Fruit fly (Drosophila melanogaster) whole organism, prepupa: ENCODE measurements around the gene Yp3.

ENCODE experiments used
- CG10631 ChIP-seq: fragments of 200-800 bp; sonication (Bioruptor generic); optimal IDR thresholded peaks from 2 replicates; lab custom pipeline; 2016; ENCODE audit warnings: missing biosample characterization, missing genetic modification characterization
- CG10669 ChIP-seq: fragments of 200-800 bp; sonication (Bioruptor generic); optimal IDR thresholded peaks from 3 replicates; lab custom pipeline; 2018; ENCODE audit warnings: missing biosample characterization, mild to moderate bottlenecking, missing genetic modification characterization, moderate library complexity
- CG11294 ChIP-seq: fragments of 200-800 bp; sonication (Bioruptor generic); IDR thresholded peaks from 2 replicates; pipeline ENCODE4 v1.3.6; 2022; ENCODE audit warnings: missing biosample characterization, missing genetic modification characterization
- CG11902 ChIP-seq: fragments of 200-800 bp; sonication (Bioruptor generic); optimal IDR thresholded peaks from 3 replicates; lab custom pipeline; 2016; ENCODE audit warnings: missing biosample characterization, missing genetic modification characterization
- CG15336 ChIP-seq: fragments of 200-800 bp; sonication (Bioruptor generic); IDR thresholded peaks from 2 replicates; pipeline ENCODE4 v1.3.6; 2022; ENCODE audit warnings: missing biosample characterization, missing genetic modification characterization
- CG1621 ChIP-seq: fragments of 200-800 bp; sonication (Bioruptor generic); optimal IDR thresholded peaks from 3 replicates; lab custom pipeline; 2018; ENCODE audit warnings: missing biosample characterization, mild to moderate bottlenecking, missing genetic modification characterization
- CG3032 ChIP-seq: fragments of 200-800 bp; optimal IDR thresholded peaks from 2 replicates; lab custom pipeline; 2019; ENCODE audit warnings: missing biosample characterization, mild to moderate bottlenecking, missing genetic modification characterization, moderate library complexity
- CG31627 ChIP-seq: fragments of 200-800 bp; sonication (Bioruptor generic); optimal IDR thresholded peaks from 3 replicates; lab custom pipeline; 2016; ENCODE audit warnings: missing biosample characterization, missing genetic modification characterization
- CG34406 ChIP-seq: fragments of 200-800 bp; sonication (Bioruptor generic); optimal IDR thresholded peaks from 3 replicates; lab custom pipeline; 2016; ENCODE audit warnings: missing biosample characterization, missing genetic modification characterization
- CG3919 ChIP-seq: fragments of 200-800 bp; sonication (Bioruptor generic); optimal IDR thresholded peaks from 3 replicates; lab custom pipeline; 2016; ENCODE audit warnings: missing biosample characterization, missing genetic modification characterization
- CG4318 ChIP-seq: fragments of 200-800 bp; sonication (Bioruptor generic); optimal IDR thresholded peaks from 3 replicates; lab custom pipeline; 2017; ENCODE audit warnings: missing biosample characterization, mild to moderate bottlenecking, missing genetic modification characterization
- CG6163 ChIP-seq: fragments of 200-800 bp; sonication (Bioruptor generic); IDR thresholded peaks from 3 replicates; pipeline ENCODE4 v1.3.6; 2022; ENCODE audit warnings: missing biosample characterization, missing genetic modification characterization
- CG6276 ChIP-seq: fragments of 200-800 bp; sonication (Bioruptor generic); optimal IDR thresholded peaks from 2 replicates; lab custom pipeline; 2017; ENCODE audit warnings: missing biosample characterization, mild to moderate bottlenecking, missing genetic modification characterization
- CG6792 ChIP-seq: fragments of 200-800 bp; sonication (Bioruptor generic); optimal IDR thresholded peaks from 3 replicates; lab custom pipeline; 2016; ENCODE audit warnings: missing biosample characterization, missing genetic modification characterization
- CG6808 ChIP-seq: fragments of 200-800 bp; sonication (Bioruptor generic); optimal IDR thresholded peaks from 3 replicates; lab custom pipeline; 2017; ENCODE audit warnings: missing biosample characterization, missing genetic modification characterization, mild to moderate bottlenecking, moderate library complexity, missing genetic modification reagents
- CG6854 ChIP-seq: fragments of 200-800 bp; sonication (Bioruptor generic); optimal IDR thresholded peaks from 2 replicates; lab custom pipeline; 2017; ENCODE audit warnings: missing biosample characterization, mild to moderate bottlenecking, missing genetic modification characterization
- CG8119 ChIP-seq: fragments of 200-800 bp; sonication (Bioruptor generic); IDR thresholded peaks from 3 replicates; pipeline ENCODE4 v1.3.6; 2022; ENCODE audit warnings: missing biosample characterization, missing genetic modification characterization
- CG8319 ChIP-seq: fragments of 200-800 bp; sonication (Bioruptor generic); optimal IDR thresholded peaks from 3 replicates; lab custom pipeline; 2016; ENCODE audit warnings: missing biosample characterization, missing genetic modification characterization
- CG9139 ChIP-seq: fragments of 200-800 bp; sonication (Bioruptor generic); optimal IDR thresholded peaks from 3 replicates; lab custom pipeline; 2017; ENCODE audit warnings: missing biosample characterization, mild to moderate bottlenecking, missing genetic modification characterization
- Eip75B ChIP-seq: fragments of 200-800 bp; sonication (Bioruptor generic); optimal IDR thresholded peaks from 3 replicates; lab custom pipeline; 2016; ENCODE audit warnings: missing biosample characterization, missing genetic modification characterization
- Eip78C ChIP-seq: fragments of 200-800 bp; sonication (Bioruptor generic); peaks from one replicate; lab custom pipeline; 2016; ENCODE audit warnings: missing biosample characterization, missing genetic modification characterization
- Hr38 ChIP-seq: sonication (Bioruptor generic); optimal IDR thresholded peaks from 2 replicates; lab custom pipeline; 2016; ENCODE audit warnings: missing biosample characterization, missing genetic modification characterization
- Hr39 ChIP-seq: fragments of 200-800 bp; sonication (Bioruptor generic); optimal IDR thresholded peaks from 2 replicates; lab custom pipeline; 2016; ENCODE audit warnings: missing biosample characterization, missing genetic modification characterization
- Met ChIP-seq: fragments of 200-800 bp; sonication (Bioruptor generic); optimal IDR thresholded peaks from 3 replicates; lab custom pipeline; 2016; ENCODE audit warnings: missing biosample characterization, missing genetic modification characterization
- Smox ChIP-seq: fragments of 200-800 bp; sonication (Bioruptor generic); optimal IDR thresholded peaks from 3 replicates; lab custom pipeline; 2016; ENCODE audit warnings: missing biosample characterization, missing genetic modification characterization
- Sox102F ChIP-seq: fragments of 200-800 bp; sonication (Bioruptor generic); optimal IDR thresholded peaks from 2 replicates; lab custom pipeline; 2016; ENCODE audit warnings: missing biosample characterization, mild to moderate bottlenecking, missing genetic modification characterization
- Sox15 ChIP-seq: fragments of 200-800 bp; sonication (Bioruptor generic); optimal IDR thresholded peaks from 3 replicates; lab custom pipeline; 2016; ENCODE audit warnings: missing biosample characterization, missing genetic modification characterization
- cyc ChIP-seq: fragments of 200-800 bp; sonication (Bioruptor generic); optimal IDR thresholded peaks from 3 replicates; lab custom pipeline; 2016; ENCODE audit warnings: missing biosample characterization, missing genetic modification characterization
- dac ChIP-seq: fragments of 200-800 bp; sonication (Bioruptor generic); optimal IDR thresholded peaks from 2 replicates; lab custom pipeline; 2017; ENCODE audit warnings: missing biosample characterization, mild to moderate bottlenecking, missing genetic modification characterization
- eg ChIP-seq: fragments of 200-800 bp; sonication (Bioruptor generic); IDR thresholded peaks from 3 replicates; pipeline ENCODE4 v1.3.6; 2022; ENCODE audit warnings: missing biosample characterization, missing genetic modification characterization
- fd59A ChIP-seq: fragments of 200-800 bp; sonication (Bioruptor generic); optimal IDR thresholded peaks from 2 replicates; lab custom pipeline; 2017; ENCODE audit warnings: missing biosample characterization, mild to moderate bottlenecking, missing genetic modification characterization, missing genetic modification reagents
- fd85E ChIP-seq: fragments of 200-800 bp; sonication (Bioruptor generic); optimal IDR thresholded peaks from 3 replicates; lab custom pipeline; 2016; ENCODE audit warnings: missing biosample characterization, missing genetic modification characterization
- fkh ChIP-seq: fragments of 200-800 bp; sonication (Bioruptor generic); optimal IDR thresholded peaks from 3 replicates; lab custom pipeline; 2017; ENCODE audit warnings: missing biosample characterization, mild to moderate bottlenecking, missing genetic modification characterization, moderate library complexity
- ss ChIP-seq, 2 experiments: fragments of 200-800 bp; sonication (Bioruptor generic); optimal IDR thresholded peaks; 2 replicates in 1 of 2; 3 replicates in 1 of 2; lab custom pipeline; 2017 to 2018; ENCODE audit warnings: mild to moderate bottlenecking in 2 of 2, missing biosample characterization in 2 of 2, missing genetic modification characterization in 2 of 2, moderate library complexity in 1 of 2
- svp ChIP-seq: fragments of 200-800 bp; sonication (Bioruptor generic); peaks from one replicate; lab custom pipeline; 2016; ENCODE audit warnings: missing biosample characterization, missing genetic modification characterization
- topi ChIP-seq: fragments of 200-800 bp; sonication (Bioruptor generic); optimal IDR thresholded peaks from 3 replicates; lab custom pipeline; 2016; ENCODE audit warnings: missing biosample characterization, missing genetic modification characterization
- vri ChIP-seq: fragments of 200-800 bp; sonication (Bioruptor generic); optimal IDR thresholded peaks from 3 replicates; lab custom pipeline; 2016; ENCODE audit warnings: missing biosample characterization, mild to moderate bottlenecking, missing genetic modification characterization

Gene Yp3

DNA sequence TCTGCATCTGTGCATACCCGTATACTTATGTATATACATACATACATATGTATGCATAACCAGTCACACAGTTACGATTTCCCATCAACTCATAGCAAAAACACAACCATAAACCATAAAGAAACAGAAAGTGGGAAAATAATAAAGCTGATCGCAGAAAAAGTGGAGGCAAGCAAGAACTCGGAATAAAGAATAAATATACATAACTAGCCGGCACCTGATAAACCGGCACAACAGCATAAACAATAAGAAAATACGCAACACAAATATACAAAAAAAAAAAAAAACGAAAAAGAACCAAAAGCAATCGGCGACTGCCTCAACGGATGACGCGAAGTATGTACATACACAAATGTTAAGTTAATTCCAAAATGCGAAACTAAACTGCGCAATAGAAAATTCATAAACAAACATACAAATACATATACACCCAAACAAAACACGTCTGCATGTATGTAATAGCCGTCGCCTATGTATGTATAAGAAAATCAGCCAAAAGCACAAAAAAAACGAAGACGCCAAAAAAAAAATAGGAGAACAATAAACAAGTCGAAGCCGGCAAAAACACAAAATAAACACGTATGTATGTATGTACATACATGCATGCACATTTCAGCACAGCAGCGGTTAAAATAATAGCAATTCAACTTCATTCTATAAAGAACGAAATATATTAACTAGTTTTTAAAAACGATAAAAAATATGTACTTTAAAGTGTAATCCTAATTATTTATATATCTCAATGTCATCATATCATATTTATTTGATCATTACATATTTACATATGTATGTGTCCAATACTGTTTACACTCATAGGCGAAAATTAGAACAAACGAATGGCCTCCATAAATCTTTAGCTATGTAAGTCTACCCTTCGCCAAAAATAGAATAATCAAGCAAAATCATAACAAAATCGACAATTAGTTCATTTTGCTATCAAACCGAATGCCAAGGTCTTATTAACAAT is 10.2 kb upstream of the Yp3 start (continued):
- TF ChIP-seq CG6808 (GFP tag; lab: Kevin White, UChicago) (peak; percentile 55), Met (GFP tag; lab: Kevin White, UChicago) (peak; percentile 36), CG1621 (tag; lab: Kevin White, UChicago) (no peak), CG10669 (peak; percentile 1), fd85E (no peak), CG34406 (peak; percentile 25), Eip75B (GFP tag; lab: Kevin White, UChicago) (peak; percentile 15), svp (peak; percentile 71), CG15336 (peak; percentile 81), Hr38 (no peak), CG11294 (peak; percentile 59), eg (GFP tag; lab: Robert Waterston, UW) (peak; percentile 67), CG31627 (no peak), CG4318 (peak; percentile 27), CG10631 (GFP tag; lab: Kevin White, UChicago) (peak; percentile 0), CG9139 (GFP tag; lab: Kevin White, UChicago) (no peak), Sox102F (GFP tag; lab: Kevin White, UChicago) (peak; percentile 10), CG3919 (GFP tag; lab: Kevin White, UChicago) (peak; percentile 16), topi (GFP tag; lab: Kevin White, UChicago) (peak; percentile 24), cyc (GFP tag; lab: Kevin White, UChicago) (no peak), CG3032 (tag; lab: Kevin White, UChicago) (no peak), Eip78C (GFP tag; lab: Kevin White, UChicago) (peak; percentile 85), dac (GFP tag; lab: Kevin White, UChicago) (no peak), Hr39 (GFP tag; lab: Kevin White, UChicago) (no peak), CG11902 (GFP tag; lab: Kevin White, UChicago) (no peak)

- TF ChIP-seq CG6792 (GFP tag; lab: Kevin White, UChicago): no peak
- no peak for TF ChIP-seq CG10669
- TF ChIP-seq Smox (GFP tag; lab: Kevin White, UChicago): no peak
- no peak for TF ChIP-seq CG11294
- no peak for TF ChIP-seq CG8119 (GFP tag; lab: Robert Waterston, UW)
- TF ChIP-seq fkh (GFP tag; lab: Kevin White, UChicago): peak; percentile 72
- no peak for TF ChIP-seq svp
- TF ChIP-seq, all 60 proteins: peak for 1
Measured at dm6 chrX:13749873-13750241, 9.5 kb upstream of the Yp3 start.

dm6 chrX:13752543-13753046 is 6.8 kb upstream of the Yp3 start:
- no peak for TF ChIP-seq CG6163 (GFP tag; lab: Robert Waterston, UW)
- TF ChIP-seq Eip78C (GFP tag; lab: Kevin White, UChicago): peak; percentile 61

- TF ChIP-seq Eip78C (GFP tag; lab: Kevin White, UChicago) (no peak), topi (GFP tag; lab: Kevin White, UChicago) (no peak), CG6854 (GFP tag; lab: Kevin White, UChicago) (peak; percentile 19), CG8319 (no peak), ss (GFP tag; optimal IDR thresholded peaks at IDR 0.05; lab: Kevin White, UChicago) (peak in 1 of 2 experiments; percentile 5), CG9139 (GFP tag; lab: Kevin White, UChicago) (no peak), Sox15 (no peak), fd59A (GFP tag; lab: Kevin White, UChicago) (no peak), CG4318 (no peak), Sox102F (GFP tag; lab: Kevin White, UChicago) (no peak), CG6163 (GFP tag; lab: Robert Waterston, UW) (peak; percentile 31; the same call in 2 of the 3 replicates), vri (GFP tag; lab: Kevin White, UChicago) (no peak), CG6792 (GFP tag; lab: Kevin White, UChicago) (no peak), Hr39 (GFP tag; lab: Kevin White, UChicago) (no peak), Hr38 (no peak), CG6276 (no peak), CG3032 (tag; lab: Kevin White, UChicago) (no peak), Eip75B (GFP tag; lab: Kevin White, UChicago) (no peak)
- TF ChIP-seq, all 60 proteins: peak for 3
Measured at dm6 chrX:13753101-13753758, 6.1 kb upstream of the Yp3 start.
